Worm (Caenorhabditis elegans): ENCODE measurements around the gene F10C1.23.

Gene F10C1.23

ce11 chrII:5714807-5715206 is 43.0 kb upstream of the F10C1.23 start, which contains the start of the genes tiar-1 and lelo-4 (continued):
- TF ChIP-seq fos-1 (tag; optimal IDR thresholded peaks at IDR 0.05) (no peak), ZK546.5 (tag; optimal IDR thresholded peaks at IDR 0.05) (peak; percentile 61), tbx-2 (tag; optimal IDR thresholded peaks at IDR 0.05) (no peak), nhr-77 (tag; optimal IDR thresholded peaks at IDR 0.05) (no peak), R02D3.7 (tag; optimal IDR thresholded peaks at IDR 0.05) (no peak), elt-3 (tag; optimal IDR thresholded peaks at IDR 0.05) (no peak), nhr-43 (tag; optimal IDR thresholded peaks at IDR 0.05; ENCODE audit: poor library complexity, severe bottlenecking) (peak; percentile 26), unc-62 (GFP tag; optimal IDR thresholded peaks at IDR 0.05) (no peak), unc-39 (tag; optimal IDR thresholded peaks at IDR 0.05) (no peak), zag-1 (tag; optimal IDR thresholded peaks at IDR 0.05) (no peak), nfya-1 (tag; optimal IDR thresholded peaks at IDR 0.05; ENCODE audit: insufficient read depth) (peak; percentile 78), nhr-67 (tag; optimal IDR thresholded peaks at IDR 0.05) (no peak), fkh-2 (tag; optimal IDR thresholded peaks at IDR 0.05) (no peak)

ce11 chrII:5715745-5716357 is 42.0 kb upstream of the F10C1.23 start, which contains the start of the genes C18A3.10 and C18A3.3:
TSS of gene C18A3.10 (minus strand) at chrII:5715845.
TSS of gene C18A3.3 (plus strand) at chrII:5716307.
- no peak for TF ChIP-seq nhr-237 (tag; optimal IDR thresholded peaks at IDR 0.05)
- TF ChIP-seq nhr-25 (tag; optimal IDR thresholded peaks at IDR 0.05): no peak

ce11 chrII:5717831-5718230 is 40.0 kb upstream of the F10C1.23 start, which contains the start of gene zipt-3:
TSS of gene zipt-3 (plus strand) at chrII:5718131.
- no peak for TF ChIP-seq egl-27 (tag; optimal IDR thresholded peaks at IDR 0.05)
- TF ChIP-seq mml-1 (tag; optimal IDR thresholded peaks at IDR 0.05): no peak
- no peak for TF ChIP-seq lsy-12 (tag; optimal IDR thresholded peaks at IDR 0.05)
- TF ChIP-seq ama-1 (optimal IDR thresholded peaks at IDR 0.05): no peak
- no peak for TF ChIP-seq nhr-67 (tag; optimal IDR thresholded peaks at IDR 0.05)
- TF ChIP-seq nhr-12 (tag; optimal IDR thresholded peaks at IDR 0.05): no peak
- TF ChIP-seq aly-2 (tag; optimal IDR thresholded peaks at IDR 0.05): no peak
- TF ChIP-seq lin-15B (tag; optimal IDR thresholded peaks at IDR 0.05): no peak
- TF ChIP-seq elt-2 (tag; optimal IDR thresholded peaks at IDR 0.05): no peak
- TF ChIP-seq daf-12 (tag; optimal IDR thresholded peaks at IDR 0.05): no peak
- TF ChIP-seq nhr-25 (tag; optimal IDR thresholded peaks at IDR 0.05): no peak
- TF ChIP-seq elt-3 (tag; optimal IDR thresholded peaks at IDR 0.05): no peak
- TF ChIP-seq nhr-77 (tag; optimal IDR thresholded peaks at IDR 0.05): no peak
- TF ChIP-seq ZK546.5 (tag; optimal IDR thresholded peaks at IDR 0.05): no peak
- no peak for TF ChIP-seq ceh-9 (tag; optimal IDR thresholded peaks at IDR 0.05)
- TF ChIP-seq nhr-43 (tag; optimal IDR thresholded peaks at IDR 0.05; ENCODE audit: poor library complexity, severe bottlenecking): no peak
- no peak for TF ChIP-seq mdl-1 (tag; optimal IDR thresholded peaks at IDR 0.05)
- TF ChIP-seq nhr-76 (tag; optimal IDR thresholded peaks at IDR 0.05): no peak
- TF ChIP-seq unc-62 (GFP tag; optimal IDR thresholded peaks at IDR 0.05): no peak
- no peak for TF ChIP-seq pqm-1 (tag; optimal IDR thresholded peaks at IDR 0.05)

- TF ChIP-seq skn-1 (tag; optimal IDR thresholded peaks at IDR 0.05) (no peak), unc-62 (GFP tag; optimal IDR thresholded peaks at IDR 0.05) (no peak), tbx-2 (tag; optimal IDR thresholded peaks at IDR 0.05) (no peak), nhr-76 (tag; optimal IDR thresholded peaks at IDR 0.05) (no peak), ztf-11 (tag; optimal IDR thresholded peaks at IDR 0.05) (no peak)
Observed at ce11 chrII:5719848-5720247, 38.0 kb upstream of the F10C1.23 start, which contains the start of gene damt-1. TSS of gene damt-1 (plus strand) at chrII:5720148.

- peak; percentile 66 for TF ChIP-seq hmg-11 (tag; optimal IDR thresholded peaks at IDR 0.05)
- no peak for TF ChIP-seq mml-1 (tag; optimal IDR thresholded peaks at IDR 0.05)
- peak; percentile 6 for TF ChIP-seq nhr-11 (tag; optimal IDR thresholded peaks at IDR 0.05)
- TF ChIP-seq ceh-82 (tag; optimal IDR thresholded peaks at IDR 0.05): no peak
- peak; percentile 89 for TF ChIP-seq fkh-10 (GFP tag; optimal IDR thresholded peaks at IDR 0.05)
- TF ChIP-seq mdl-1 (tag; optimal IDR thresholded peaks at IDR 0.05): no peak
- peak; percentile 80 for TF ChIP-seq nfya-1 (tag; optimal IDR thresholded peaks at IDR 0.05; ENCODE audit: insufficient read depth)
- TF ChIP-seq ama-1 (optimal IDR thresholded peaks at IDR 0.05): no peak
- no peak for TF ChIP-seq sea-2 (GFP tag; optimal IDR thresholded peaks at IDR 0.05)
- TF ChIP-seq elt-3 (tag; optimal IDR thresholded peaks at IDR 0.05): no peak
- TF ChIP-seq zag-1 (tag; optimal IDR thresholded peaks at IDR 0.05): peak; percentile 46
- TF ChIP-seq jun-1 (tag; optimal IDR thresholded peaks at IDR 0.05): no peak
- TF ChIP-seq pha-4 (tag; optimal IDR thresholded peaks at IDR 0.05): no peak
- peak; percentile 94 for TF ChIP-seq lin-39 (tag; optimal IDR thresholded peaks at IDR 0.05)
- no peak for TF ChIP-seq aly-2 (tag; optimal IDR thresholded peaks at IDR 0.05)
- no peak for TF ChIP-seq nhr-25 (tag; optimal IDR thresholded peaks at IDR 0.05)
- TF ChIP-seq elt-2 (tag; optimal IDR thresholded peaks at IDR 0.05): no peak
- no peak for TF ChIP-seq ZK546.5 (tag; optimal IDR thresholded peaks at IDR 0.05)
- peak; percentile 73 for TF ChIP-seq snpc-4 (tag; optimal IDR thresholded peaks at IDR 0.05)
- TF ChIP-seq egl-27 (tag; optimal IDR thresholded peaks at IDR 0.05): no peak
- TF ChIP-seq fos-1 (tag; optimal IDR thresholded peaks at IDR 0.05): no peak
- no peak for TF ChIP-seq R02D3.7 (tag; optimal IDR thresholded peaks at IDR 0.05)
- TF ChIP-seq lin-15B (tag; optimal IDR thresholded peaks at IDR 0.05): peak; percentile 71
- peak; percentile 42 for TF ChIP-seq tbx-2 (tag; optimal IDR thresholded peaks at IDR 0.05)
- TF ChIP-seq ceh-28 (tag; optimal IDR thresholded peaks at IDR 0.05): no peak
Observed at ce11 chrII:5725094-5725493, 32.7 kb upstream of the F10C1.23 start.

Data from whole organism, L3 larva.